Fruit fly (Drosophila melanogaster): ENCODE data around the gene CG14834.

The CG14834 gene

DNA sequence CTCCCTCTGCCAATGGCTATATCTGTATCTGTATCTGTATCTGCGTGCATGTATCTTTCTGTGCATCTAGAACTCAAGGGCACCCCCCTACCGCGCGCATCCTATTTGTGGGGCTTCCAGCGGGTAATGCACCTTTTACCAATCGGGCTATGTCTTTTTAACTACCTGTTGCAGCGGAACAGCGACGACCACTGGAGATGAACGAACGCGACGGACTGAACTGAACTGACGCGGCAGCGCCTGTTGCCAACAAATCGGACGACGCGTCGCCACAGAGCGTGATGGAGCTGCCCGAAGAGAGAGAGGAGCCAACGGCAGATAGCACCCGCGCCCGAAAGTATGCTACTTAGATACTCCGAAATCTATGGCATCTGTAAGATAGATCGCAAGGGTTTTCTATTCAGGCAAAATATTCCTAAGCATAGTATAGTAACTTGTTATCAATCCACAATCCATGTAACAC lies 1.9 kb downstream of the CG14834 start, which contains the start of gene Cln7 (continued):
- peak; percentile 44; the same call in 1 of the 2 replicates for TF ChIP-seq CG14014 (GFP tag; IDR thresholded peaks at IDR 0.05)
- no peak for TF ChIP-seq prd (optimal IDR thresholded peaks at IDR 0.05)
- no peak for TF ChIP-seq prd (GFP tag; IDR thresholded peaks at IDR 0.05)
- peak; percentile 59; the same call in 1 of the 3 replicates for TF ChIP-seq otp (GFP tag; IDR thresholded peaks at IDR 0.05)
- no peak; the same call in 1 of the 2 replicates for TF ChIP-seq sna (GFP tag; IDR thresholded peaks at IDR 0.05; ENCODE audit: partially characterized antibody)
- no peak for TF ChIP-seq br (optimal IDR thresholded peaks at IDR 0.05)
- no peak for TF ChIP-seq CoRest (tag; optimal IDR thresholded peaks at IDR 0.05)
- peak; percentile 64 for TF ChIP-seq MTF-1 (GFP tag; optimal IDR thresholded peaks at IDR 0.05; ENCODE audit: borderline replicate concordance)
- no peak for TF ChIP-seq CG15696 (tag; optimal IDR thresholded peaks at IDR 0.05)
- TF ChIP-seq Xrp1 (GFP tag; IDR thresholded peaks at IDR 0.05), result no peak; the same call in 1 of the 2 replicates
- no peak for TF ChIP-seq CG1647 (GFP tag; optimal IDR thresholded peaks at IDR 0.05)
- TF ChIP-seq CG31224 (GFP tag; IDR thresholded peaks at IDR 0.05), result no peak
- peak; percentile 35 for TF ChIP-seq scrt (GFP tag; optimal IDR thresholded peaks at IDR 0.05)
- TF ChIP-seq rib (GFP tag; IDR thresholded peaks at IDR 0.05), result peak; percentile 43; the same call in 1 of the 2 replicates
- TF ChIP-seq Lhr (GFP tag; optimal IDR thresholded peaks at IDR 0.05), result no peak
- TF ChIP-seq CG9932 (GFP tag; IDR thresholded peaks at IDR 0.05), result no peak
- TF ChIP-seq CG12769 (tag; optimal IDR thresholded peaks at IDR 0.05), result no peak
- TF ChIP-seq sd (tag; optimal IDR thresholded peaks at IDR 0.05), result no peak
- TF ChIP-seq CG4854 (GFP tag; optimal IDR thresholded peaks at IDR 0.05), result no peak
- peak in 1 of 2 experiments; percentile 29 for TF ChIP-seq Eip74EF (GFP tag; optimal IDR thresholded peaks at IDR 0.05)
- TF ChIP-seq CG1529 (GFP tag; optimal IDR thresholded peaks at IDR 0.05), result no peak
- TF ChIP-seq Sry-δ (GFP tag; optimal IDR thresholded peaks at IDR 0.05), result no peak
- TF ChIP-seq cato (GFP tag; optimal IDR thresholded peaks at IDR 0.05; ENCODE audit: borderline replicate concordance), result no peak
- no peak for TF ChIP-seq nerfin-2 (GFP tag; IDR thresholded peaks at IDR 0.05; ENCODE audit: partially characterized antibody)
- no peak for TF ChIP-seq ATbp (GFP tag; optimal IDR thresholded peaks at IDR 0.05)
- no peak for TF ChIP-seq Oaz (GFP tag; IDR thresholded peaks at IDR 0.05)
- TF ChIP-seq crp (GFP tag; optimal IDR thresholded peaks at IDR 0.05), result no peak
- TF ChIP-seq CG16863 (GFP tag; optimal IDR thresholded peaks at IDR 0.05), result peak; percentile 31
- no peak for TF ChIP-seq CG18764 (GFP tag; optimal IDR thresholded peaks at IDR 0.05)
- peak; percentile 31 for TF ChIP-seq CG17359 (tag; optimal IDR thresholded peaks at IDR 0.05)
- TF ChIP-seq Gug (GFP tag; IDR thresholded peaks at IDR 0.05), result no peak
- no peak for TF ChIP-seq Awh (GFP tag; IDR thresholded peaks at IDR 0.05)
- TF ChIP-seq abd-A (tag; optimal IDR thresholded peaks at IDR 0.05), result no peak
- no peak for TF ChIP-seq CG16815 (GFP tag; optimal IDR thresholded peaks at IDR 0.05)
- no peak for TF ChIP-seq CG17568 (GFP tag; optimal IDR thresholded peaks at IDR 0.05)
- TF ChIP-seq CG2129 (GFP tag; IDR thresholded peaks at IDR 0.05; ENCODE audit: partially characterized antibody), result no peak
- TF ChIP-seq hbn (GFP tag; IDR thresholded peaks at IDR 0.05; ENCODE audit: partially characterized antibody), result no peak
- peak in 1 of 2 experiments; percentile 11 for TF ChIP-seq Hr78 (GFP tag; optimal IDR thresholded peaks at IDR 0.05)
- TF ChIP-seq Asciz (GFP tag; optimal IDR thresholded peaks at IDR 0.05), result no peak
- TF ChIP-seq Spps (tag; optimal IDR thresholded peaks at IDR 0.05), result no peak
- peak; percentile 5 for TF ChIP-seq CG2116 (GFP tag; optimal IDR thresholded peaks at IDR 0.05)
- no peak for TF ChIP-seq Doc3 (GFP tag; IDR thresholded peaks at IDR 0.05; ENCODE audit: partially characterized antibody)
- peak; percentile 8 for TF ChIP-seq CG7786 (GFP tag; optimal IDR thresholded peaks at IDR 0.05)
- peak; percentile 16 for TF ChIP-seq zen (tag; optimal IDR thresholded peaks at IDR 0.05)
- TF ChIP-seq CG11695 (GFP tag; IDR thresholded peaks at IDR 0.05), result 0 out of 3 replicates have a peak, but pooled peaks have one; percentile 17
- TF ChIP-seq fu2 (GFP tag; optimal IDR thresholded peaks at IDR 0.05), result no peak
- peak; percentile 27 for TF ChIP-seq CG1603 (tag; optimal IDR thresholded peaks at IDR 0.05)
- no peak for TF ChIP-seq CG1024 (GFP tag; IDR thresholded peaks at IDR 0.05)
- no peak for TF ChIP-seq Atf-2 (GFP tag; optimal IDR thresholded peaks at IDR 0.05)
- no peak for TF ChIP-seq CG10462 (GFP tag; optimal IDR thresholded peaks at IDR 0.05)
